Worm (Caenorhabditis elegans): ENCODE measurements around the gene jmjd-3.2.

ce11 chrX:14444701-14445100 is 3.3 kb upstream of the jmjd-3.2 start, which contains the start of gene F23D12.4:
- TF ChIP-seq lin-13 (GFP tag; optimal IDR thresholded peaks at IDR 0.05): no peak
- no peak for TF ChIP-seq egl-27 (tag; optimal IDR thresholded peaks at IDR 0.05)
- TF ChIP-seq unc-62 (GFP tag; optimal IDR thresholded peaks at IDR 0.05 in 1 of 2): no peak
- TF ChIP-seq unc-62 (tag; optimal IDR thresholded peaks at IDR 0.05): no peak
- TF ChIP-seq lin-1 (GFP tag; IDR thresholded peaks at IDR 0.05): no peak
- no peak for TF ChIP-seq madf-9 (GFP tag; conservative IDR thresholded peaks at IDR 0.05)
- TF ChIP-seq daf-16 (GFP tag; optimal IDR thresholded peaks at IDR 0.05): no peak
- TF ChIP-seq daf-16 (tag; optimal IDR thresholded peaks at IDR 0.05): no peak
- TF ChIP-seq Y5F2A.4 (GFP tag; optimal IDR thresholded peaks at IDR 0.05): no peak
- no peak for TF ChIP-seq snpc-4 (tag; optimal IDR thresholded peaks at IDR 0.05)
- TF ChIP-seq duxl-1 (tag; optimal IDR thresholded peaks at IDR 0.05; ENCODE audit: poor library complexity): no peak
- no peak for TF ChIP-seq mdl-1 (tag; optimal IDR thresholded peaks at IDR 0.05)
- TF ChIP-seq fos-1 (tag; optimal IDR thresholded peaks at IDR 0.05): no peak

Measured in whole organism, L4 larva.